Worm (Caenorhabditis elegans) whole organism, L1 larva: ENCODE results near the gene C49H3.4.

Experiments
- C16A3.4 ChIP-seq: fragments of 150-350 bp; optimal IDR thresholded peaks from 2 replicates; lab custom pipeline; 2014; ENCODE audit warnings: missing biosample characterization, missing genetic modification characterization
- F16B12.6 ChIP-seq: fragments of 150-350 bp; optimal IDR thresholded peaks from 2 replicates; lab custom pipeline; 2014; ENCODE audit warnings: missing biosample characterization, missing genetic modification characterization
- blmp-1 ChIP-seq: fragments of 150-350 bp; optimal IDR thresholded peaks from 2 replicates; lab custom pipeline; 2014; ENCODE audit warnings: missing biosample characterization, missing genetic modification characterization
- ceh-63 ChIP-seq: fragments of 200-800 bp; sonication (Bioruptor generic); optimal IDR thresholded peaks from 2 replicates; lab custom pipeline; 2018; ENCODE audit warnings: mild to moderate bottlenecking, missing genetic modification characterization, missing compliant biosample characterization
- ceh-8 ChIP-seq: fragments of 200-800 bp; sonication (Bioruptor generic); optimal IDR thresholded peaks from 2 replicates; lab custom pipeline; 2018; ENCODE audit warnings: mild to moderate bottlenecking, missing genetic modification characterization, moderate library complexity, missing compliant biosample characterization
- ceh-88 ChIP-seq: fragments of 200-800 bp; sonication (Bioruptor generic); IDR thresholded peaks from 2 replicates; pipeline ENCODE4 v1.3.6; 2022; ENCODE audit warnings: missing genetic modification characterization, missing compliant biosample characterization
- ces-1 ChIP-seq: fragments of 150-350 bp; optimal IDR thresholded peaks from 2 replicates; lab custom pipeline; 2014; ENCODE audit warnings: missing biosample characterization, missing genetic modification reagents, missing genetic modification characterization
- dpl-1 ChIP-seq, 3 experiments: fragments of 150-350 bp in 2 of 3; sonication (generic microtip) in 1 of 3; optimal IDR thresholded peaks; 2 replicates each; lab custom pipeline; 2014 to 2017; ENCODE audit warnings: missing biosample characterization in 3 of 3, missing genetic modification characterization in 3 of 3, missing genetic modification reagents in 3 of 3
- dsc-1 ChIP-seq: sonication (generic microtip); optimal IDR thresholded peaks from 2 replicates; lab custom pipeline; 2016; ENCODE audit warnings: mild to moderate bottlenecking, missing genetic modification characterization, missing compliant biosample characterization
- efl-1 ChIP-seq, 4 experiments: fragments of 150-350 bp; optimal IDR thresholded peaks in 3 of 4; peaks in 1 of 4; 1 replicate in 1 of 4; 2 replicates in 3 of 4; lab custom pipeline; 2014; ENCODE audit warnings: missing biosample characterization in 2 of 4, missing genetic modification characterization in 2 of 4, missing genetic modification reagents in 2 of 4
- efl-3 ChIP-seq: fragments of 200-800 bp; sonication (Bioruptor generic); optimal IDR thresholded peaks from 2 replicates; lab custom pipeline; 2018; ENCODE audit warnings: mild to moderate bottlenecking, missing genetic modification characterization, missing compliant biosample characterization
- egl-27 ChIP-seq, 2 experiments: fragments of 150-350 bp in 1 of 2; sonication (generic microtip); optimal IDR thresholded peaks; 3 replicates each; lab custom pipeline; 2017 to 2018; ENCODE audit warnings: missing biosample characterization in 2 of 2, missing genetic modification characterization in 2 of 2, missing genetic modification reagents in 2 of 2
- elt-3 ChIP-seq, 6 experiments: fragments of 150-350 bp in 1 of 6; sonication (generic microtip); optimal IDR thresholded peaks; 2 replicates each; lab custom pipeline; 2017 to 2018; ENCODE audit warnings: missing biosample characterization in 6 of 6, missing genetic modification characterization in 6 of 6, inconsistent platforms in 1 of 6
- ets-5 ChIP-seq: fragments of 200-800 bp; sonication (Bioruptor generic); IDR thresholded peaks from 2 replicates; pipeline ENCODE4 v1.3.6; 2022; ENCODE audit warnings: missing genetic modification characterization, missing compliant biosample characterization
- fkh-10 ChIP-seq: sonication (generic microtip); optimal IDR thresholded peaks from 2 replicates; lab custom pipeline; 2017; ENCODE audit warnings: missing biosample characterization, missing genetic modification reagents, missing genetic modification characterization
- fkh-4 ChIP-seq: sonication (generic microtip); optimal IDR thresholded peaks from 2 replicates; lab custom pipeline; 2016; ENCODE audit warnings: missing compliant biosample characterization, missing genetic modification characterization, borderline replicate concordance
- hlh-4 ChIP-seq: sonication (generic microtip); optimal IDR thresholded peaks from 2 replicates; lab custom pipeline; 2016; ENCODE audit warnings: mild to moderate bottlenecking, missing genetic modification characterization, missing compliant biosample characterization
- isw-1 ChIP-seq: fragments of 200-800 bp; sonication (Bioruptor generic); IDR thresholded peaks from 2 replicates; pipeline ENCODE4 v1.3.6; 2022; ENCODE audit warnings: missing genetic modification characterization, missing compliant biosample characterization
- lin-14 ChIP-seq: fragments of 200-800 bp; sonication (Bioruptor generic); optimal IDR thresholded peaks from 2 replicates; lab custom pipeline; 2018; ENCODE audit warnings: mild to moderate bottlenecking, missing genetic modification characterization, moderate library complexity, missing compliant biosample characterization
- lin-15B ChIP-seq: fragments of 150-350 bp; sonication (generic microtip); optimal IDR thresholded peaks from 3 replicates; lab custom pipeline; 2014; ENCODE audit warnings: missing biosample characterization, missing genetic modification characterization
- lin-35 ChIP-seq, 2 experiments: fragments of 150-350 bp; optimal IDR thresholded peaks; 2 replicates each; lab custom pipeline; 2014; ENCODE audit warnings: missing biosample characterization in 2 of 2, missing genetic modification characterization in 2 of 2, missing genetic modification reagents in 2 of 2
- lir-3 ChIP-seq: sonication (generic microtip); optimal IDR thresholded peaks from 2 replicates; lab custom pipeline; 2016; ENCODE audit warnings: mild to moderate bottlenecking, missing genetic modification characterization, moderate library complexity, missing compliant biosample characterization; ENCODE audit not compliant: poor library complexity
- lsy-2 ChIP-seq, 2 experiments: fragments of 150-350 bp; optimal IDR thresholded peaks; 2 replicates each; lab custom pipeline; 2014; ENCODE audit warnings: missing biosample characterization in 2 of 2, missing genetic modification characterization in 2 of 2
- mdl-1 ChIP-seq, 2 experiments: fragments of 150-350 bp; optimal IDR thresholded peaks; 2 replicates each; lab custom pipeline; 2014 to 2017; ENCODE audit warnings: missing biosample characterization in 2 of 2, missing genetic modification characterization in 2 of 2, inconsistent platforms in 1 of 2
- nhr-11 ChIP-seq: fragments of 150-350 bp; optimal IDR thresholded peaks from 2 replicates; lab custom pipeline; 2014; ENCODE audit warnings: missing biosample characterization, missing genetic modification characterization
- nhr-12 ChIP-seq: sonication (generic microtip); optimal IDR thresholded peaks from 2 replicates; lab custom pipeline; 2017; ENCODE audit warnings: missing biosample characterization, missing genetic modification characterization
- nhr-19 ChIP-seq: fragments of 200-800 bp; sonication (Bioruptor generic); conservative IDR thresholded peaks from 2 replicates; pipeline ENCODE4 v1.3.6; 2022; ENCODE audit warnings: missing genetic modification characterization, missing compliant biosample characterization
- nhr-20 ChIP-seq: sonication (generic microtip); optimal IDR thresholded peaks from 2 replicates; lab custom pipeline; 2016; ENCODE audit warnings: mild to moderate bottlenecking, missing genetic modification characterization, missing compliant biosample characterization
- nhr-47 ChIP-seq: sonication (generic microtip); optimal IDR thresholded peaks from 2 replicates; lab custom pipeline; 2016; ENCODE audit warnings: mild to moderate bottlenecking, missing genetic modification characterization, moderate library complexity, missing compliant biosample characterization
- nhr-71 ChIP-seq: sonication (generic microtip); optimal IDR thresholded peaks from 2 replicates; lab custom pipeline; 2016; ENCODE audit warnings: mild to moderate bottlenecking, missing genetic modification characterization, moderate library complexity, missing compliant biosample characterization
- nhr-76 ChIP-seq: sonication (generic microtip); optimal IDR thresholded peaks from 2 replicates; lab custom pipeline; 2017; ENCODE audit warnings: missing biosample characterization, missing genetic modification characterization
- nhr-77 ChIP-seq: fragments of 150-350 bp; optimal IDR thresholded peaks from 2 replicates; lab custom pipeline; 2014; ENCODE audit warnings: missing biosample characterization, missing genetic modification characterization
- nhr-84 ChIP-seq: sonication (generic microtip); optimal IDR thresholded peaks from 2 replicates; lab custom pipeline; 2017; ENCODE audit warnings: missing biosample characterization, missing genetic modification characterization
- nhr-85 ChIP-seq: sonication (generic microtip); peaks from one replicate; lab custom pipeline; 2016; ENCODE audit warnings: missing genetic modification characterization, inconsistent platforms, missing compliant biosample characterization
- nhr-90 ChIP-seq: sonication (generic microtip); optimal IDR thresholded peaks from 2 replicates; lab custom pipeline; 2016; ENCODE audit warnings: mild to moderate bottlenecking, missing genetic modification characterization, missing compliant biosample characterization; ENCODE audit not compliant: poor library complexity
- pqm-1 ChIP-seq: sonication (generic microtip); optimal IDR thresholded peaks from 3 replicates; lab custom pipeline; 2017; ENCODE audit warnings: missing biosample characterization, missing genetic modification characterization
- snpc-4 ChIP-seq: fragments of 150-350 bp; optimal IDR thresholded peaks from 2 replicates; lab custom pipeline; 2014; ENCODE audit warnings: missing biosample characterization, missing genetic modification characterization
- snu-23 ChIP-seq: sonication (generic microtip); optimal IDR thresholded peaks from 2 replicates; lab custom pipeline; 2016; ENCODE audit warnings: missing genetic modification characterization, missing compliant biosample characterization
- sox-4 ChIP-seq: sonication (generic microtip); optimal IDR thresholded peaks from 2 replicates; lab custom pipeline; 2016; ENCODE audit warnings: missing genetic modification characterization, missing compliant biosample characterization
- unc-86 ChIP-seq: sonication (generic microtip); optimal IDR thresholded peaks from 2 replicates; lab custom pipeline; 2016; ENCODE audit warnings: missing genetic modification characterization, missing compliant biosample characterization
- unc-98 ChIP-seq: fragments of 200-800 bp; sonication (Bioruptor generic); IDR thresholded peaks from 2 replicates; pipeline ENCODE4 v1.3.6; 2022; ENCODE audit warnings: missing genetic modification characterization, missing compliant biosample characterization
- vab-15 ChIP-seq: sonication (generic microtip); optimal IDR thresholded peaks from 2 replicates; lab custom pipeline; 2017; ENCODE audit warnings: missing genotype, mild to moderate bottlenecking, missing genetic modification characterization, missing compliant biosample characterization
- xbp-1 ChIP-seq: sonication (generic microtip); optimal IDR thresholded peaks from 2 replicates; lab custom pipeline; 2016; ENCODE audit warnings: missing genetic modification characterization, missing compliant biosample characterization
- zip-4 ChIP-seq: fragments of 200-800 bp; sonication (Bioruptor generic); optimal IDR thresholded peaks from 2 replicates; lab custom pipeline; 2018; ENCODE audit warnings: mild to moderate bottlenecking, missing genetic modification characterization, moderate library complexity, missing compliant biosample characterization
- ztf-11 ChIP-seq, 2 experiments: sonication (generic microtip); optimal IDR thresholded peaks; 2 replicates each; lab custom pipeline; 2016 to 2017; ENCODE audit warnings: missing genetic modification characterization in 2 of 2, missing biosample characterization in 1 of 2, missing compliant biosample characterization in 1 of 2

The C49H3.4 gene

ce11 chrIV:7938834-7939233 is 23.7 kb downstream of the C49H3.4 start, which contains the start of gene F20D12.7:
TSS of gene F20D12.7 (minus strand) at chrIV:7938934.
- TF ChIP-seq fkh-10 (GFP tag; lab: Kevin White, UChicago) (no peak), dsc-1 (tag; lab: Kevin White, UChicago) (peak; percentile 67)

ce11 chrIV:7940919-7941318 is 25.8 kb downstream of the C49H3.4 start, which contains the start of gene exc-9:
TSS of gene exc-9 (minus strand) at chrIV:7941019.
- no peak for TF ChIP-seq fkh-10 (GFP tag; lab: Kevin White, UChicago)
- no peak for TF ChIP-seq efl-1 (optimal IDR thresholded peaks at IDR 0.05; lab: Kevin White, UChicago)
- TF ChIP-seq efl-1 (GFP tag; optimal IDR thresholded peaks at IDR 0.05 in 1 of 2; lab: Kevin White, UChicago): peak in 1 of 2 experiments; percentile 61

- TF ChIP-seq zip-4 (no peak), nhr-84 (tag; lab: Kevin White, UChicago) (no peak), nhr-20 (peak; percentile 16), ceh-63 (GFP tag; lab: Kevin White, UChicago) (no peak), blmp-1 (tag; lab: Kevin White, UChicago) (peak; percentile 75), egl-27 (tag; optimal IDR thresholded peaks at IDR 0.05; lab: Kevin White, UChicago) (no peak), ztf-11 (tag; optimal IDR thresholded peaks at IDR 0.05; lab: Kevin White, UChicago) (no peak), mdl-1 (tag; optimal IDR thresholded peaks at IDR 0.05; lab: Kevin White, UChicago) (no peak), nhr-85 (tag; lab: Kevin White, UChicago) (peak; percentile 9), fkh-4 (tag; lab: Kevin White, UChicago) (no peak), unc-86 (tag; lab: Kevin White, UChicago) (no peak), ceh-88 (GFP tag; lab: Robert Waterston, UW) (no peak), snpc-4 (tag; lab: Kevin White, UChicago) (no peak), sox-4 (tag; lab: Kevin White, UChicago) (no peak), ceh-8 (GFP tag; lab: Kevin White, UChicago) (no peak), unc-98 (GFP tag; lab: Robert Waterston, UW) (no peak), efl-3 (GFP tag; lab: Kevin White, UChicago) (no peak), dpl-1 (GFP tag; optimal IDR thresholded peaks at IDR 0.05; lab: Kevin White, UChicago) (peak; percentile 10 to 51 (median 23)), nhr-19 (GFP tag; lab: Robert Waterston, UW) (no peak), lir-3 (tag; lab: Kevin White, UChicago) (no peak), ces-1 (GFP tag; lab: Kevin White, UChicago) (no peak), lin-14 (peak; percentile 66), xbp-1 (tag; lab: Kevin White, UChicago) (no peak), efl-1 (optimal IDR thresholded peaks at IDR 0.05; lab: Kevin White, UChicago) (peak in 1 of 2 experiments; percentile 22), efl-1 (GFP tag; optimal IDR thresholded peaks at IDR 0.05 in 1 of 2; lab: Kevin White, UChicago) (peak; percentile 33 to 39), ets-5 (GFP tag; lab: Robert Waterston, UW) (no peak), nhr-76 (tag; lab: Kevin White, UChicago) (no peak), nhr-90 (tag; lab: Kevin White, UChicago) (no peak), snu-23 (GFP tag; lab: Kevin White, UChicago) (peak; percentile 29), nhr-77 (no peak), nhr-12 (tag; lab: Kevin White, UChicago) (no peak), lin-15B (tag; lab: Kevin White, UChicago) (no peak), dsc-1 (tag; lab: Kevin White, UChicago) (no peak), C16A3.4 (no peak), vab-15 (tag; lab: Kevin White, UChicago) (no peak), pqm-1 (tag; lab: Kevin White, UChicago) (no peak), elt-3 (tag; optimal IDR thresholded peaks at IDR 0.05; lab: Kevin White, UChicago) (no peak), hlh-4 (tag; lab: Kevin White, UChicago) (no peak), isw-1 (GFP tag; lab: Robert Waterston, UW) (no peak; the same call in 1 of the 2 replicates), lin-35 (GFP tag; optimal IDR thresholded peaks at IDR 0.05; lab: Kevin White, UChicago) (peak in 1 of 2 experiments; percentile 40), lsy-2 (tag; optimal IDR thresholded peaks at IDR 0.05; lab: Kevin White, UChicago) (peak in 1 of 2 experiments; percentile 27), F16B12.6 (tag; lab: Kevin White, UChicago) (no peak), nhr-71 (peak; percentile 13), nhr-47 (no peak), nhr-11 (tag; lab: Kevin White, UChicago) (no peak)
Observed at ce11 chrIV:7943272-7943671, 28.2 kb downstream of the C49H3.4 start.
